Fruit fly (Drosophila melanogaster) whole organism, embryonic: Measurements from ENCODE around the gene Reck.

Experiments
- Aef1 ChIP-seq: fragments of 200-800 bp; sonication (Bioruptor generic); IDR thresholded peaks from 3 replicates; pipeline ENCODE4 v1.3.6; 2022; ENCODE audit warnings: missing biosample characterization, missing genetic modification characterization
- Antp ChIP-seq: fragments of 200-800 bp; sonication (Bioruptor generic); optimal IDR thresholded peaks from 3 replicates; lab custom pipeline; 2016; ENCODE audit warnings: missing biosample characterization, missing genetic modification characterization
- Atf6 ChIP-seq: fragments of 200-800 bp; sonication (Bioruptor generic); IDR thresholded peaks from 2 replicates; pipeline ENCODE4 v1.3.6; 2022; ENCODE audit warnings: missing biosample characterization, missing genetic modification characterization
- CG1024 ChIP-seq: fragments of 200-800 bp; sonication (Bioruptor generic); IDR thresholded peaks from 2 replicates; pipeline ENCODE4 v1.3.6; 2022; ENCODE audit warnings: missing biosample characterization, missing genetic modification characterization
- CG11093 ChIP-seq: fragments of 200-800 bp; sonication (Bioruptor generic); IDR thresholded peaks from 3 replicates; pipeline ENCODE4 v1.3.6; 2022; ENCODE audit warnings: missing biosample characterization, missing genetic modification characterization
- CG11696 ChIP-seq: fragments of 200-800 bp; sonication (Bioruptor generic); IDR thresholded peaks from 2 replicates; pipeline ENCODE4 v1.3.6; 2022; ENCODE audit warnings: missing biosample characterization, missing genetic modification characterization
- CG12104 ChIP-seq: fragments of 200-800 bp; sonication (Bioruptor generic); optimal IDR thresholded peaks from 3 replicates; lab custom pipeline; 2016; ENCODE audit warnings: missing biosample characterization, missing genetic modification characterization
- CG12744 ChIP-seq: fragments of 200-800 bp; sonication (Bioruptor generic); optimal IDR thresholded peaks from 2 replicates; lab custom pipeline; 2016; ENCODE audit warnings: missing biosample characterization, missing genetic modification characterization
- CG14014 ChIP-seq: fragments of 200-800 bp; sonication (Bioruptor generic); IDR thresholded peaks from 2 replicates; pipeline ENCODE4 v1.3.6; 2022; ENCODE audit warnings: missing biosample characterization, missing genetic modification characterization
- CG14860 ChIP-seq: fragments of 200-800 bp; sonication (Bioruptor generic); IDR thresholded peaks from 3 replicates; pipeline ENCODE4 v1.3.6; 2022; ENCODE audit warnings: missing biosample characterization, missing genetic modification characterization; ENCODE audit not compliant: partially characterized antibody
- CG15514 ChIP-seq: fragments of 200-800 bp; sonication (Bioruptor generic); optimal IDR thresholded peaks from 3 replicates; lab custom pipeline; 2017; ENCODE audit warnings: missing biosample characterization, missing genetic modification characterization, mild to moderate bottlenecking, moderate library complexity, missing genetic modification reagents
- CG17829 ChIP-seq: fragments of 200-800 bp; optimal IDR thresholded peaks from 2 replicates; lab custom pipeline; 2019; ENCODE audit warnings: missing biosample characterization, mild to moderate bottlenecking, missing genetic modification characterization, moderate library complexity
- CG2199 ChIP-seq: fragments of 200-800 bp; sonication (Bioruptor generic); IDR thresholded peaks from 3 replicates; pipeline ENCODE4 v1.3.6; 2022; ENCODE audit warnings: missing biosample characterization, missing genetic modification characterization
- CG30403 ChIP-seq: fragments of 200-800 bp; sonication (Bioruptor generic); optimal IDR thresholded peaks from 3 replicates; lab custom pipeline; 2016; ENCODE audit warnings: missing biosample characterization, missing genetic modification characterization
- CG30431 ChIP-seq: fragments of 200-800 bp; sonication (Bioruptor generic); optimal IDR thresholded peaks from 2 replicates; lab custom pipeline; 2017; ENCODE audit warnings: missing biosample characterization, missing genetic modification characterization
- CG34376 ChIP-seq: fragments of 200-800 bp; sonication (Bioruptor generic); optimal IDR thresholded peaks from 2 replicates; lab custom pipeline; 2018; ENCODE audit warnings: missing biosample characterization, mild to moderate bottlenecking, missing genetic modification characterization
- CG34422 ChIP-seq: fragments of 200-800 bp; sonication (Bioruptor generic); IDR thresholded peaks from 3 replicates; pipeline ENCODE4 v1.3.6; 2022; ENCODE audit warnings: missing biosample characterization, missing genetic modification characterization
- CG42726 ChIP-seq: fragments of 200-800 bp; sonication (Bioruptor generic); IDR thresholded peaks from 2 replicates; pipeline ENCODE4 v1.3.6; 2022; ENCODE audit warnings: missing biosample characterization, missing genetic modification characterization; ENCODE audit not compliant: partially characterized antibody
- CG7745 ChIP-seq: fragments of 200-800 bp; sonication (Bioruptor generic); optimal IDR thresholded peaks from 2 replicates; lab custom pipeline; 2018; ENCODE audit warnings: missing biosample characterization, mild to moderate bottlenecking, missing genetic modification characterization, moderate library complexity
- CG7839 ChIP-seq: fragments of 200-800 bp; sonication (Bioruptor generic); optimal IDR thresholded peaks from 3 replicates; lab custom pipeline; 2018; ENCODE audit warnings: missing biosample characterization, mild to moderate bottlenecking, missing genetic modification characterization, moderate library complexity
- CG8089 ChIP-seq: fragments of 200-800 bp; sonication (Bioruptor generic); optimal IDR thresholded peaks from 3 replicates; lab custom pipeline; 2016; ENCODE audit warnings: missing biosample characterization, missing genetic modification characterization
- CkIIα-i1 ChIP-seq: fragments of 200-800 bp; sonication (Bioruptor generic); IDR thresholded peaks from 2 replicates; pipeline ENCODE4 v1.3.6; 2022; ENCODE audit warnings: missing biosample characterization, missing genetic modification characterization
- Dp ChIP-seq: fragments of 200-800 bp; sonication (Bioruptor generic); optimal IDR thresholded peaks from 2 replicates; lab custom pipeline; 2018; ENCODE audit warnings: missing biosample characterization, mild to moderate bottlenecking, missing genetic modification characterization, moderate library complexity
- Ets65A ChIP-seq: fragments of 200-800 bp; sonication (Bioruptor generic); peaks from one replicate; lab custom pipeline; 2016; ENCODE audit warnings: missing biosample characterization, missing genetic modification characterization
- Fer2 ChIP-seq: fragments of 200-800 bp; sonication (Bioruptor generic); optimal IDR thresholded peaks from 2 replicates; lab custom pipeline; 2018; ENCODE audit warnings: missing biosample characterization, mild to moderate bottlenecking, missing genetic modification characterization, moderate library complexity
- Fer3 ChIP-seq: fragments of 200-800 bp; sonication (Bioruptor generic); optimal IDR thresholded peaks from 2 replicates; lab custom pipeline; 2018; ENCODE audit warnings: missing biosample characterization, mild to moderate bottlenecking, missing genetic modification characterization, moderate library complexity
- Hr3 ChIP-seq: fragments of 200-800 bp; sonication (Bioruptor generic); optimal IDR thresholded peaks from 3 replicates; lab custom pipeline; 2016; ENCODE audit warnings: missing biosample characterization, missing genetic modification characterization
- Lpt ChIP-seq: fragments of >200 bp; optimal IDR thresholded peaks from 2 replicates; lab custom pipeline; 2018; ENCODE audit warnings: missing biosample characterization, missing genetic modification characterization
- Mrtf ChIP-seq: fragments of 200-800 bp; sonication (Bioruptor generic); IDR thresholded peaks from 3 replicates; pipeline ENCODE4 v1.3.6; 2022; ENCODE audit warnings: missing biosample characterization, missing genetic modification characterization
- Ssrp ChIP-seq: fragments of 200-800 bp; sonication (Bioruptor generic); optimal IDR thresholded peaks from 2 replicates; lab custom pipeline; 2018; ENCODE audit warnings: missing biosample characterization, mild to moderate bottlenecking, missing genetic modification characterization, moderate library complexity
- Trl ChIP-seq, 3 experiments: fragments of >200 bp in 2 of 3; fragments of 200-800 bp in 1 of 3; sonication (Bioruptor generic) in 1 of 3; optimal IDR thresholded peaks; 2 replicates in 1 of 3; 3 replicates in 2 of 3; lab custom pipeline; 2016 to 2017; ENCODE audit warnings: missing biosample characterization in 1 of 3, missing genetic modification characterization in 1 of 3
- ab ChIP-seq: fragments of 200-800 bp; sonication (Bioruptor generic); optimal IDR thresholded peaks from 2 replicates; lab custom pipeline; 2016; ENCODE audit warnings: missing biosample characterization, missing genetic modification characterization
- ase ChIP-seq: fragments of 200-800 bp; sonication (Bioruptor generic); IDR thresholded peaks from 3 replicates; pipeline ENCODE4 v1.3.6; 2022; ENCODE audit warnings: missing biosample characterization, missing genetic modification characterization
- cg ChIP-seq: fragments of 200-800 bp; sonication (Bioruptor generic); optimal IDR thresholded peaks from 3 replicates; lab custom pipeline; 2019; ENCODE audit warnings: missing biosample characterization, mild to moderate bottlenecking, missing genetic modification characterization, moderate library complexity
- chif ChIP-seq, 2 experiments: fragments of 200-800 bp; sonication (Bioruptor generic); optimal IDR thresholded peaks; 3 replicates each; lab custom pipeline; 2016; ENCODE audit warnings: missing biosample characterization in 2 of 2, missing genetic modification characterization in 2 of 2
- chn ChIP-seq: fragments of 200-800 bp; sonication (Bioruptor generic); optimal IDR thresholded peaks from 2 replicates; lab custom pipeline; 2016; ENCODE audit warnings: missing biosample characterization, missing genetic modification characterization
- cwo ChIP-seq: fragments of 200-800 bp; sonication (Bioruptor generic); optimal IDR thresholded peaks from 3 replicates; lab custom pipeline; 2017; ENCODE audit warnings: missing biosample characterization, missing genetic modification characterization, mild to moderate bottlenecking, moderate library complexity, missing genetic modification reagents
- dan ChIP-seq: fragments of 200-800 bp; sonication (Bioruptor generic); IDR thresholded peaks from 2 replicates; pipeline ENCODE4 v1.3.6; 2022; ENCODE audit warnings: missing biosample characterization, missing genetic modification characterization
- dmrt11E ChIP-seq: fragments of 200-800 bp; sonication (Bioruptor generic); optimal IDR thresholded peaks from 3 replicates; lab custom pipeline; 2018; ENCODE audit warnings: missing biosample characterization, mild to moderate bottlenecking, missing genetic modification characterization, moderate library complexity
- dmrt99B ChIP-seq: fragments of 200-800 bp; sonication (Bioruptor generic); optimal IDR thresholded peaks from 2 replicates; lab custom pipeline; 2018; ENCODE audit warnings: missing biosample characterization, mild to moderate bottlenecking, missing genetic modification characterization, moderate library complexity
- fd102C ChIP-seq: fragments of 200-800 bp; sonication (Bioruptor generic); optimal IDR thresholded peaks from 2 replicates; lab custom pipeline; 2018; ENCODE audit warnings: missing biosample characterization, mild to moderate bottlenecking, missing genetic modification characterization, moderate library complexity
- fru ChIP-seq: fragments of >200 bp; optimal IDR thresholded peaks from 2 replicates; lab custom pipeline; 2017
- grn ChIP-seq: fragments of 200-800 bp; sonication (Bioruptor generic); optimal IDR thresholded peaks from 3 replicates; lab custom pipeline; 2017; ENCODE audit warnings: missing biosample characterization, missing genetic modification characterization
- gsb ChIP-seq: fragments of 200-800 bp; sonication (Bioruptor generic); IDR thresholded peaks from 2 replicates; pipeline ENCODE4 v1.3.6; 2022; ENCODE audit warnings: missing biosample characterization, missing genetic modification characterization
- jumu ChIP-seq: fragments of 200-800 bp; sonication (Bioruptor generic); optimal IDR thresholded peaks from 3 replicates; lab custom pipeline; 2016; ENCODE audit warnings: missing biosample characterization, missing genetic modification characterization
- kay ChIP-seq: fragments of 200-800 bp; sonication (Bioruptor generic); optimal IDR thresholded peaks from 2 replicates; lab custom pipeline; 2016; ENCODE audit warnings: missing biosample characterization, missing genetic modification characterization
- pros ChIP-seq: fragments of 200-800 bp; sonication (Bioruptor generic); optimal IDR thresholded peaks from 3 replicates; lab custom pipeline; 2019; ENCODE audit warnings: missing biosample characterization, mild to moderate bottlenecking, missing genetic modification characterization, moderate library complexity
- sens ChIP-seq: fragments of 200-800 bp; sonication (Bioruptor generic); peaks from one replicate; lab custom pipeline; 2016; ENCODE audit warnings: missing biosample characterization, missing genetic modification characterization
- ssp ChIP-seq: fragments of 200-800 bp; sonication (Bioruptor generic); IDR thresholded peaks from 2 replicates; pipeline ENCODE4 v1.3.6; 2022; ENCODE audit warnings: missing biosample characterization, missing genetic modification characterization
- stc ChIP-seq: fragments of 200-800 bp; sonication (Bioruptor generic); IDR thresholded peaks from 2 replicates; pipeline ENCODE4 v1.3.6; 2022; ENCODE audit warnings: missing biosample characterization, missing genetic modification characterization

Gene Reck

dm6 chr3L:14999284-15000019 lies 14.4 kb downstream of the Reck start, which contains the start of the genes mRpL39 and Prosbeta2 (continued):
- peak; percentile 62 for TF ChIP-seq Aef1 (GFP tag; lab: Robert Waterston, UW)
- no peak for TF ChIP-seq Lpt (GFP tag; lab: Kevin White, UChicago)
- no peak for TF ChIP-seq kay (GFP tag; lab: Kevin White, UChicago)
- TF ChIP-seq ssp (GFP tag; lab: Robert Waterston, UW) = peak; percentile 92
- peak; percentile 7 for TF ChIP-seq CG12104 (GFP tag; lab: Kevin White, UChicago)
- no peak for TF ChIP-seq ab (GFP tag; lab: Kevin White, UChicago)
- TF ChIP-seq CkIIα-i1 (GFP tag; lab: Robert Waterston, UW) = no peak
- no peak for TF ChIP-seq chn (GFP tag; lab: Kevin White, UChicago)
- no peak for TF ChIP-seq CG7745 (tag; lab: Kevin White, UChicago)
- TF ChIP-seq CG34422 (GFP tag; lab: Robert Waterston, UW) = peak; percentile 84
- TF ChIP-seq cwo (GFP tag; lab: Kevin White, UChicago) = no peak
- no peak for TF ChIP-seq Antp (GFP tag; lab: Kevin White, UChicago)
- TF ChIP-seq Fer3 = no peak
- peak; percentile 28 for TF ChIP-seq Ets65A
- no peak for TF ChIP-seq chif (GFP tag; optimal IDR thresholded peaks at IDR 0.05; lab: Kevin White, UChicago)
- no peak for TF ChIP-seq CG12744
- TF ChIP-seq Hr3 (GFP tag; lab: Kevin White, UChicago) = no peak
- TF ChIP-seq ase (GFP tag; lab: Robert Waterston, UW) = peak; percentile 64; the same call in 1 of the 3 replicates
- peak; percentile 62 for TF ChIP-seq stc
- TF ChIP-seq CG17829 (tag; lab: Kevin White, UChicago) = peak; percentile 79
- TF ChIP-seq Ssrp = no peak
- no peak for TF ChIP-seq CG34376
- peak; percentile 30; the same call in 1 of the 2 replicates for TF ChIP-seq CG1024 (GFP tag; lab: Robert Waterston, UW)
- peak; percentile 98 for TF ChIP-seq CG14860 (GFP tag; lab: Robert Waterston, UW)
- TF ChIP-seq CG15514 = peak; percentile 73
- TF ChIP-seq pros (GFP tag; lab: Kevin White, UChicago) = no peak
- TF ChIP-seq CG8089 (GFP tag; lab: Kevin White, UChicago) = no peak
- peak; percentile 70 for TF ChIP-seq dmrt99B
- no peak for TF ChIP-seq jumu (GFP tag; lab: Kevin White, UChicago)
- TF ChIP-seq CG11696 = peak; percentile 42; the same call in 1 of the 2 replicates
- peak; percentile 54 for TF ChIP-seq Atf6 (GFP tag; lab: Robert Waterston, UW)
- no peak for TF ChIP-seq dan (GFP tag; lab: Robert Waterston, UW)
- no peak for TF ChIP-seq gsb (GFP tag; lab: Robert Waterston, UW)
- TF ChIP-seq CG7839 (tag; lab: Kevin White, UChicago) = peak; percentile 50
- TF ChIP-seq grn (GFP tag; lab: Kevin White, UChicago) = no peak
- peak; percentile 67 for TF ChIP-seq CG30403 (GFP tag; lab: Kevin White, UChicago)
- TF ChIP-seq sens (GFP tag; lab: Kevin White, UChicago) = peak; percentile 69
- TF ChIP-seq Dp (GFP tag; lab: Kevin White, UChicago) = no peak
- TF ChIP-seq CG30431 (GFP tag; lab: Kevin White, UChicago) = no peak
- TF ChIP-seq Mrtf = peak; percentile 65; the same call in 2 of the 3 replicates
- no peak for TF ChIP-seq Trl (optimal IDR thresholded peaks at IDR 0.05; lab: Kevin White, UChicago)
- TF ChIP-seq Trl (GFP tag; optimal IDR thresholded peaks at IDR 0.05; lab: Kevin White, UChicago) = no peak
- no peak for TF ChIP-seq fd102C
- no peak for TF ChIP-seq cg (GFP tag; lab: Kevin White, UChicago)
- no peak for TF ChIP-seq dmrt11E (tag; lab: Kevin White, UChicago)
- no peak for TF ChIP-seq CG2199
- peak; percentile 30; the same call in 1 of the 2 replicates for TF ChIP-seq CG14014 (GFP tag; lab: Robert Waterston, UW)
- peak; percentile 38; the same call in 1 of the 3 replicates for TF ChIP-seq CG11093 (GFP tag; lab: Robert Waterston, UW)
- TF ChIP-seq fru (lab: Kevin White, UChicago) = no peak
- peak; percentile 1 for TF ChIP-seq Fer2
- peak; percentile 77 for TF ChIP-seq CG42726
